Worm (Caenorhabditis elegans): Measurements from ENCODE around the gene col-99.

Gene col-99

DNA sequence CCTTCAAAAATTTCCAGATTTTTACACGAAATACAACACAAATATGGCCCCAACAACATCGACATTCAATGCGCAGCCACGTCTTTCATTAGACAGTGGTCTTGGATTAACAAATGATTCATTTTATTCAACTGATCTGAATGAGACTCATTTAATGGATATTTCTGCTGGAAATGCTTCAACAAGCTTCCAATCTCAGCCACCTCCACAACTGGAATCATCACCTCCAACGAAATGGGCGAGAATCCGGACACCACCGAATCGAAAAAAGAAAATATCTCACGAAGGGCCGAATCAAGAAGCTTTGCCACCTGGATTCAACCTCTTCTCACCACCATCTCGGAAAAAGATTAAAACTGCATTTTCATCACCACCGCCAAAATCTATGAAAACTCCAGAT lies 32.0 kb upstream of the col-99 start:
- TF ChIP-seq tra-4 (tag; optimal IDR thresholded peaks at IDR 0.05) (no peak), flt-1 (GFP tag; IDR thresholded peaks at IDR 0.05) (no peak), sea-1 (GFP tag; conservative IDR thresholded peaks at IDR 0.05) (no peak), hnd-1 (tag; optimal IDR thresholded peaks at IDR 0.05) (no peak), tbx-37 (GFP tag; conservative IDR thresholded peaks at IDR 0.05) (no peak), ets-7 (tag; optimal IDR thresholded peaks at IDR 0.05) (no peak), ceh-13 (GFP tag; optimal IDR thresholded peaks at IDR 0.05) (no peak), scrt-1 (GFP tag; IDR thresholded peaks at IDR 0.05) (no peak), aly-1 (tag; optimal IDR thresholded peaks at IDR 0.05) (no peak), ceh-36 (tag; optimal IDR thresholded peaks at IDR 0.05) (no peak), tbx-11 (GFP tag; IDR thresholded peaks at IDR 0.05) (no peak), B0310.2 (tag; optimal IDR thresholded peaks at IDR 0.05) (no peak), ama-1 (optimal IDR thresholded peaks at IDR 0.05) (no peak), F13C5.2 (tag; optimal IDR thresholded peaks at IDR 0.05) (no peak), hmbx-1 (tag; optimal IDR thresholded peaks at IDR 0.05) (no peak), hmg-4 (GFP tag; optimal IDR thresholded peaks at IDR 0.05) (no peak)

DNA sequence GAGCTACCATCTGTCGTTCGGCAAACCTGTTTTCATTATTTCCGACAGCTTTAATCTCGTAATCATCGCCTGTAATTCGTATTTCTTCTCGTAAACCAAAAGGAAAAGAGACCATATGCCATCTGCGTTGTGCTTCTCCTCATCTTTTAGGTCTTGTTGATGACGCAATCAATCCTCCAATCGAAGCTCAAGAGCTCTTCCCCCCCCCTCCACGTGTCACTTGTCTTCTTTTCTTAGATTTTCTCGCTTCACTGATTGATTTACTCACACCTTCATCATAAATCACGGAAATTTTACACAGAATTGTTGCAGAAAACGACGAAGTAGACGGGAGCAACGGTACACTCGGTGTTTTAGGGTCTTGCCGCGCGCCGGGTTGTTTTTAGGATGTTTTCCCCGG lies 31.0 kb upstream of the col-99 start, which contains the start of gene tcl-2:
Gene tcl-2 (plus strand): TSS at position 388 of the 400 bp plus-strand sequence.
- TF ChIP-seq aly-1 (tag; optimal IDR thresholded peaks at IDR 0.05), result no peak
- TF ChIP-seq scrt-1 (GFP tag; IDR thresholded peaks at IDR 0.05), result no peak
- no peak for TF ChIP-seq tra-4 (tag; optimal IDR thresholded peaks at IDR 0.05)
- no peak for TF ChIP-seq ama-1 (optimal IDR thresholded peaks at IDR 0.05)
- TF ChIP-seq ceh-36 (tag; optimal IDR thresholded peaks at IDR 0.05), result no peak
- no peak for TF ChIP-seq hmg-4 (GFP tag; optimal IDR thresholded peaks at IDR 0.05)
- no peak for TF ChIP-seq sea-1 (GFP tag; conservative IDR thresholded peaks at IDR 0.05)
- TF ChIP-seq ets-7 (tag; optimal IDR thresholded peaks at IDR 0.05), result no peak
- TF ChIP-seq tbx-37 (GFP tag; conservative IDR thresholded peaks at IDR 0.05), result no peak
- no peak for TF ChIP-seq hmbx-1 (tag; optimal IDR thresholded peaks at IDR 0.05)
- no peak for TF ChIP-seq tbx-11 (GFP tag; IDR thresholded peaks at IDR 0.05)
- no peak for TF ChIP-seq F13C5.2 (tag; optimal IDR thresholded peaks at IDR 0.05)
- TF ChIP-seq hnd-1 (tag; optimal IDR thresholded peaks at IDR 0.05), result no peak
- no peak for TF ChIP-seq ceh-13 (GFP tag; optimal IDR thresholded peaks at IDR 0.05)
- TF ChIP-seq B0310.2 (tag; optimal IDR thresholded peaks at IDR 0.05), result no peak
- no peak for TF ChIP-seq flt-1 (GFP tag; IDR thresholded peaks at IDR 0.05)
- TF ChIP-seq pes-1 (GFP tag; IDR thresholded peaks at IDR 0.05), result no peak

DNA sequence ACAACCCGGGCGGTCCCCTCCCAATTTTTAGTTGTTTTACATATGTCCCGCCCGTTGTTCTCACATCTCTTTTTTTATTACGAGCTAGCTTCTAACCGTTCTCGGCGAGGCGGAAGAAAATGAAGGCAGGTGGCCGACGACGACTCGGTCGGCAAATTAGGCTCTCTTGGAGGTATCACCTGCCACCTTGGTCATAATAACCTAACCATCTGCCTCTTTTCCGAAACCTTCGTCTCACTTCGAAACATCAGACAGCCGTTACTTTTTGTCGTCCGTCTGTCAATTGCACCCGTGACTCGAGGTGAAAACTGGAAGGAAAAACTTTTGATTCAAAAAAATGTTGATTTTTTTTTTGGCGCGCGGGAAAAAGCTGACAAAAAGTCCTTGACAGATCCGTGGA lies 29.8 kb upstream of the col-99 start:
- TF ChIP-seq tbx-11 (GFP tag; IDR thresholded peaks at IDR 0.05) (no peak), ceh-36 (tag; optimal IDR thresholded peaks at IDR 0.05) (no peak), B0310.2 (tag; optimal IDR thresholded peaks at IDR 0.05) (no peak), aly-1 (tag; optimal IDR thresholded peaks at IDR 0.05) (no peak), F13C5.2 (tag; optimal IDR thresholded peaks at IDR 0.05) (no peak), hnd-1 (tag; optimal IDR thresholded peaks at IDR 0.05) (no peak), pes-1 (GFP tag; IDR thresholded peaks at IDR 0.05) (0 out of 2 replicates have a peak, but pooled peaks have one; percentile 35), ama-1 (optimal IDR thresholded peaks at IDR 0.05) (no peak), scrt-1 (GFP tag; IDR thresholded peaks at IDR 0.05) (0 out of 2 replicates have a peak, but pooled peaks have one; percentile 20), sea-1 (GFP tag; conservative IDR thresholded peaks at IDR 0.05) (no peak), tra-4 (tag; optimal IDR thresholded peaks at IDR 0.05) (no peak), ceh-13 (GFP tag; optimal IDR thresholded peaks at IDR 0.05) (no peak), flt-1 (GFP tag; IDR thresholded peaks at IDR 0.05) (no peak), hmbx-1 (tag; optimal IDR thresholded peaks at IDR 0.05) (no peak), hmg-4 (GFP tag; optimal IDR thresholded peaks at IDR 0.05) (peak; percentile 6)

DNA sequence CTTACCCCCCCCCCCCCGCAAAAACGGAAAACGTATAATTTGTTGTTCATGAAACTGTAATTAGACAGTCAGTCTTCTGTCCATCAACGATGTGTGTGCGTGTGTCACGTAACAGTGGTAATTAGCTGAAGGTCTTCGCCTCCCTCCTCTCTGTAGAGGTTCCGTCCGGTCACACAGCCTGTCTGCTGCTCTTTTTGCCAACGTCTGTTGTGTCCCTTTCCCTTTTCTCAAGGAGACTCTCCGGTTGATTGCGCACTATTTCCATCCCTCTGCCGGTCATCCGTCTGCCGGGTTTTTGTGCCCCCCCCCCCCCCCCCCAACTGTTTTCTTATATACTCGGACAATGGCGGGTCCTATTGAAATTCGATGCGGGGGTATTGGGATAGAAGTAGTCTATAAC lies 28.0 kb upstream of the col-99 start:
- TF ChIP-seq tra-4 (tag; optimal IDR thresholded peaks at IDR 0.05) (no peak), hmg-4 (GFP tag; optimal IDR thresholded peaks at IDR 0.05) (peak; percentile 93), tbx-11 (GFP tag; IDR thresholded peaks at IDR 0.05) (no peak), aly-1 (tag; optimal IDR thresholded peaks at IDR 0.05) (no peak), ets-7 (tag; optimal IDR thresholded peaks at IDR 0.05) (no peak), pes-1 (GFP tag; IDR thresholded peaks at IDR 0.05) (peak; percentile 62; the same call in 1 of the 2 replicates), ama-1 (optimal IDR thresholded peaks at IDR 0.05) (no peak), ceh-36 (tag; optimal IDR thresholded peaks at IDR 0.05) (peak; percentile 1), scrt-1 (GFP tag; IDR thresholded peaks at IDR 0.05) (0 out of 2 replicates have a peak, but pooled peaks have one; percentile 28), sea-1 (GFP tag; conservative IDR thresholded peaks at IDR 0.05) (0 out of 2 replicates have a peak, but pooled peaks have one; percentile 24), hmbx-1 (tag; optimal IDR thresholded peaks at IDR 0.05) (no peak), B0310.2 (tag; optimal IDR thresholded peaks at IDR 0.05) (peak; percentile 73), hnd-1 (tag; optimal IDR thresholded peaks at IDR 0.05) (no peak), flt-1 (GFP tag; IDR thresholded peaks at IDR 0.05) (peak; percentile 50), tbx-37 (GFP tag; conservative IDR thresholded peaks at IDR 0.05) (no peak), ceh-13 (GFP tag; optimal IDR thresholded peaks at IDR 0.05) (no peak), F13C5.2 (tag; optimal IDR thresholded peaks at IDR 0.05) (no peak)

DNA sequence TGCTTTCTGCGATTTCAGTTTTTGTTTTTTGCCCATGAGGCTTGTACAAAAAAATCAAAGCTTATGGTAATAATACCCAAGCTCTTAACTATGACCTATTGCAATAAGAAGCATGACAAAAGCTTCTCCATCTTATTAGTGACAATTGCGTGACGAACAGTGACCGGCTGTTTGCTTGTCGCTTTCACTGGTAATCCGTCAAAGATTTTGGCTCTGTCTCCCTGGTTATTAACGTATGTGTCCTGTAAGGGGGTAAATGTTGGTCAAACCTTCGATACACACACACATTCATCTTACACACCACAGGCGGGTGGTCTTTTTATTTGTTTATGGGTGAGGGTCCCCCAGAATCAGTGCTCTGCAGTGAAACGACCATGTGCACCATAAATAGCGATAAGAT lies 26.4 kb upstream of the col-99 start:
- TF ChIP-seq aly-1 (tag; optimal IDR thresholded peaks at IDR 0.05), result no peak
- TF ChIP-seq hmbx-1 (tag; optimal IDR thresholded peaks at IDR 0.05), result no peak
- peak; percentile 64 for TF ChIP-seq hmg-4 (GFP tag; optimal IDR thresholded peaks at IDR 0.05)

DNA sequence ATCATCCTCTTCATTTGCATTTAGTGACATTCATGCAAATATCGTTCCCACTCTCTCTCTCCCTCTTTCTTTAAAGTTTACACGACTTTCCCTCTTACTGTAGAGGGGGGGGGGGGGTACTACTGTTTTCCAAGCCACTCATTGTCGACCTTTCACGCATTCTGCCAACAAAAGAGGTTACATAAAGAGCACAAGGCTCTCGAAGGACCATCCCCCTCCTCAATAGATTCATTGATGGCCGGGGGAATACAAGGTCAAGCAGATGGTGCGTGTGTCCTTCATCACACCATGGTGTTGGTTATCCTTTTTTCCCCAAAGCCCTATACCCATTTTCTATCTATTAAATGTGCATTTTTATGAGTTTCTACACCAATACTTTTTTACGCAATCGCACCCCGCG lies 25.3 kb upstream of the col-99 start:
- TF ChIP-seq B0310.2 (tag; optimal IDR thresholded peaks at IDR 0.05) (peak; percentile 23), ets-7 (tag; optimal IDR thresholded peaks at IDR 0.05) (no peak), pes-1 (GFP tag; IDR thresholded peaks at IDR 0.05) (no peak), F13C5.2 (tag; optimal IDR thresholded peaks at IDR 0.05) (no peak), hmg-4 (GFP tag; optimal IDR thresholded peaks at IDR 0.05) (peak; percentile 73), flt-1 (GFP tag; IDR thresholded peaks at IDR 0.05) (0 out of 2 replicates have a peak, but pooled peaks have one; percentile 15), tbx-11 (GFP tag; IDR thresholded peaks at IDR 0.05) (0 out of 2 replicates have a peak, but pooled peaks have one; percentile 33), aly-1 (tag; optimal IDR thresholded peaks at IDR 0.05) (peak; percentile 35), ama-1 (optimal IDR thresholded peaks at IDR 0.05) (no peak), hnd-1 (tag; optimal IDR thresholded peaks at IDR 0.05) (no peak)

DNA sequence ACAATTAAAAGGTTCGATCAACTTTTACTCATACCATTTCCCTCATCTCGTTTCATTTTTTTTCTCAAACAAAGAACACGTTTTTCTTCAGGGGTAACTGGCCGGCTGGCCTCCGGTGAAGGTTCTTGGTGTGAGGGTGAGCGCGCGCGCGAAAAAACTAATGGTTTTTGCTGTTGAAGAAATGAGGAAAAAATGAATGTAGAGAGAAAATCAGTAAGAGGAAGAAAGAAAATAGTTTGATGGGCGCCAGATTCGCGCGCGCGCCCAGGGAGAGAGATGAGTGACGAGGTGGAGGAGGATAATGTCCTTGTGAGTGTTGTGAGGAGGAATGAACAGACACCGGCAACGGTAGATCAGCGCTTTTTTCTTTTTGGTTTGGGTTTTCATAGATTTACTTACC lies 23.3 kb upstream of the col-99 start:
- no peak for TF ChIP-seq F13C5.2 (tag; optimal IDR thresholded peaks at IDR 0.05)
- TF ChIP-seq ceh-36 (tag; optimal IDR thresholded peaks at IDR 0.05), result no peak
- TF ChIP-seq tbx-37 (GFP tag; conservative IDR thresholded peaks at IDR 0.05), result no peak
- TF ChIP-seq pes-1 (GFP tag; IDR thresholded peaks at IDR 0.05), result no peak
- TF ChIP-seq hnd-1 (tag; optimal IDR thresholded peaks at IDR 0.05), result no peak
- TF ChIP-seq ets-7 (tag; optimal IDR thresholded peaks at IDR 0.05), result no peak
- TF ChIP-seq ceh-13 (GFP tag; optimal IDR thresholded peaks at IDR 0.05), result no peak

Measured in whole organism, early embryonic.